Worm (Caenorhabditis elegans) whole organism, L4/young adult: ENCODE data around the gene fipr-4.

Source experiments
- dao-5 ChIP-seq: sonication (generic microtip); optimal IDR thresholded peaks from 2 replicates; lab custom pipeline; 2016; ENCODE audit warnings: missing genotype, missing genetic modification characterization, moderate library complexity, missing compliant biosample characterization
- him-1 ChIP-seq: sonication (generic microtip); optimal IDR thresholded peaks from 2 replicates; lab custom pipeline; 2016; ENCODE audit warnings: missing genotype, missing genetic modification reagents, missing genetic modification characterization, missing compliant biosample characterization

DNA sequence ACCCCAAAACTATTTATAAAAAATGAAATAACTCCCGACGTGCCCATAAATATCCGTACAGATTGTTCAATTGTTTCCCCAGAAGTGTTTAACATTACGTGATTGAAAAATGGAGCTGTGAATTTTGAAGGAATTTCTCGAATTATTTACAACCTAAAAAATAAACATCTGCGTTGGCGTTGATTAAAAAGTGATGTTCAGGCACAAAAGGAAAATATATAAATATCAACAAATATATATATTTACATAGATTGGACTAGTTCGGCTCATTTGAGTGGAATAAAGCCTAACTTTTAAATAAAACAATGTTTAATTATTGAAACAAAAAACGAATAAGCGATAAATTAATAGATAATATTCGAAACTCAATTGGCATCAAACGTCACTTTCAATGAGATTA lies 32.2 kb upstream of the fipr-4 start, which contains the start of gene sri-18:
- TF ChIP-seq him-1 (peak; percentile 15), dao-5 (tag; lab: Kevin White, UChicago) (no peak)
